Worm (Caenorhabditis elegans): ENCODE results near the gene met-2.

DNA sequence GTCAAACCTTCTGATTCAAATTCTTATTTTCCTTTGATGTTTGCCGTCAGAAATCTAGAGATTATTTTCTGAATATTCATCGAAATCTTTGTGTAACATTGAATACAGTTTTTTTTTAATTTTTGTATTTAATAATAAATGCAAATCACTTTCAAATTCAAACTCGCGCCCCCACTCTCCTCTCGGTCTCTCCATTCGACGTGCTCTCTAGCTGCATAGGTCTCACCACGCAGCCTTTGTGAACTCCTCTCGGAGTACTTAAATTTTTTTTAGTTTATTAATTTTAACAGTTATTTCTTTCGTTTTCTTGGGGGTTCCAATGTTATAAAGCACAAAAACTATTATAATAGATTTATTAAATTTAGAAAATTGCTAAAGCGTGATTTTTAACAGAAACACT lies 4.9 kb upstream of the met-2 start:
- TF ChIP-seq egl-27 (tag; optimal IDR thresholded peaks at IDR 0.05), result no peak
- no peak for TF ChIP-seq lin-15B (tag; optimal IDR thresholded peaks at IDR 0.05)
- TF ChIP-seq sea-2 (GFP tag; optimal IDR thresholded peaks at IDR 0.05), result no peak
- no peak for TF ChIP-seq elt-1 (tag; optimal IDR thresholded peaks at IDR 0.05)
- no peak for TF ChIP-seq elt-2 (tag; optimal IDR thresholded peaks at IDR 0.05)
- no peak for TF ChIP-seq unc-39 (tag; optimal IDR thresholded peaks at IDR 0.05)
